Worm (Caenorhabditis elegans) whole organism, L4/young adult: ENCODE measurements around the gene Y56A3A.6.

ENCODE experiments used
- W03F9.2 ChIP-seq: fragments of 150-350 bp; optimal IDR thresholded peaks from 2 replicates; lab custom pipeline; 2014; ENCODE audit warnings: missing biosample characterization, missing genetic modification characterization
- dao-5 ChIP-seq: sonication (generic microtip); optimal IDR thresholded peaks from 2 replicates; lab custom pipeline; 2016; ENCODE audit warnings: missing genotype, missing genetic modification characterization, moderate library complexity, missing compliant biosample characterization

- TF ChIP-seq W03F9.2 (tag; lab: Kevin White, UChicago) (no peak), dao-5 (tag; lab: Kevin White, UChicago) (no peak)
Observed at ce11 chrIII:11833449-11833848, 45.2 kb downstream of the Y56A3A.6 start.
